Fruit fly (Drosophila melanogaster) whole organism: ENCODE results near the gene CG32365.

Experiments
- CG8478 ChIP-seq: fragments of >200 bp; optimal IDR thresholded peaks from 2 replicates; lab custom pipeline; 2018; ENCODE audit warnings: inconsistent platforms
- Dll ChIP-seq: fragments of >200 bp; optimal IDR thresholded peaks from 2 replicates; lab custom pipeline; 2017
- EcR ChIP-seq, 2 experiments: fragments of >200 bp; optimal IDR thresholded peaks; 2 replicates each; lab custom pipeline; 2017; ENCODE audit warnings: missing biosample characterization in 2 of 2, missing genetic modification characterization in 2 of 2, missing genetic modification reagents in 2 of 2
- pan ChIP-seq: fragments of >200 bp; optimal IDR thresholded peaks from 2 replicates; lab custom pipeline; 2017
- psq ChIP-seq: fragments of >200 bp; optimal IDR thresholded peaks from 2 replicates; lab custom pipeline; 2017
- usp ChIP-seq: fragments of >200 bp; optimal IDR thresholded peaks from 2 replicates; lab custom pipeline; 2017; ENCODE audit warnings: missing biosample characterization, missing genetic modification characterization, mixed read lengths

Gene CG32365

dm6 chr3L:7868581-7869236 is at the start of gene CG32365:
CG32365 (plus strand) TSS chr3L:7869042.
- no peak for TF ChIP-seq usp (GFP tag; lab: Kevin White, UChicago)
- TF ChIP-seq psq, result no peak
- TF ChIP-seq pan (lab: Kevin White, UChicago), result no peak
- TF ChIP-seq EcR (GFP tag; optimal IDR thresholded peaks at IDR 0.05; lab: Kevin White, UChicago), result no peak
- no peak for TF ChIP-seq Dll (lab: Kevin White, UChicago)
- TF ChIP-seq CG8478, result no peak

dm6 chr3L:7820236-7820635 is 48.6 kb upstream of the CG32365 start:
- TF ChIP-seq EcR (GFP tag; optimal IDR thresholded peaks at IDR 0.05; lab: Kevin White, UChicago) (no peak), Dll (lab: Kevin White, UChicago) (no peak), psq (no peak), pan (lab: Kevin White, UChicago) (no peak), CG8478 (no peak), usp (GFP tag; lab: Kevin White, UChicago) (no peak)

dm6 chr3L:7821169-7821568 is 47.7 kb upstream of the CG32365 start:
- TF ChIP-seq CG8478 (no peak), psq (no peak), pan (lab: Kevin White, UChicago) (no peak), usp (GFP tag; lab: Kevin White, UChicago) (no peak), Dll (lab: Kevin White, UChicago) (no peak), EcR (GFP tag; optimal IDR thresholded peaks at IDR 0.05; lab: Kevin White, UChicago) (no peak)

dm6 chr3L:7821615-7822574 is 46.9 kb upstream of the CG32365 start:
- TF ChIP-seq EcR (GFP tag; optimal IDR thresholded peaks at IDR 0.05; lab: Kevin White, UChicago), result no peak
- no peak for TF ChIP-seq usp (GFP tag; lab: Kevin White, UChicago)
- no peak for TF ChIP-seq CG8478
- no peak for TF ChIP-seq Dll (lab: Kevin White, UChicago)
- TF ChIP-seq pan (lab: Kevin White, UChicago), result no peak
- TF ChIP-seq psq, result no peak

dm6 chr3L:7823198-7823597 is 45.6 kb upstream of the CG32365 start:
- TF ChIP-seq Dll (lab: Kevin White, UChicago), result no peak
- TF ChIP-seq CG8478, result no peak
- TF ChIP-seq psq, result no peak
- TF ChIP-seq pan (lab: Kevin White, UChicago), result no peak
- TF ChIP-seq EcR (GFP tag; optimal IDR thresholded peaks at IDR 0.05; lab: Kevin White, UChicago), result no peak
- no peak for TF ChIP-seq usp (GFP tag; lab: Kevin White, UChicago)

- TF ChIP-seq EcR (GFP tag; optimal IDR thresholded peaks at IDR 0.05; lab: Kevin White, UChicago) (no peak), pan (lab: Kevin White, UChicago) (no peak), usp (GFP tag; lab: Kevin White, UChicago) (no peak), CG8478 (no peak), Dll (lab: Kevin White, UChicago) (no peak), psq (no peak)
Observed at dm6 chr3L:7826187-7826586, 42.7 kb upstream of the CG32365 start.

- TF ChIP-seq Dll (lab: Kevin White, UChicago) (no peak), CG8478 (no peak), pan (lab: Kevin White, UChicago) (no peak), psq (no peak)
Observed at dm6 chr3L:7826727-7827126, 42.1 kb upstream of the CG32365 start.

dm6 chr3L:7827841-7828501 is 40.9 kb upstream of the CG32365 start:
- TF ChIP-seq pan (lab: Kevin White, UChicago) (no peak), Dll (lab: Kevin White, UChicago) (no peak), CG8478 (no peak), EcR (GFP tag; optimal IDR thresholded peaks at IDR 0.05; lab: Kevin White, UChicago) (no peak), psq (no peak), usp (GFP tag; lab: Kevin White, UChicago) (no peak)

dm6 chr3L:7829609-7830008 is 39.2 kb upstream of the CG32365 start:
- TF ChIP-seq EcR (GFP tag; optimal IDR thresholded peaks at IDR 0.05; lab: Kevin White, UChicago), result no peak

- TF ChIP-seq CG8478, result no peak
- TF ChIP-seq EcR (GFP tag; optimal IDR thresholded peaks at IDR 0.05; lab: Kevin White, UChicago), result no peak
- no peak for TF ChIP-seq pan (lab: Kevin White, UChicago)
- no peak for TF ChIP-seq psq
- no peak for TF ChIP-seq Dll (lab: Kevin White, UChicago)
- TF ChIP-seq usp (GFP tag; lab: Kevin White, UChicago), result no peak
Observed at dm6 chr3L:7830890-7831289, 38.0 kb upstream of the CG32365 start.

- TF ChIP-seq usp (GFP tag; lab: Kevin White, UChicago) (no peak), pan (lab: Kevin White, UChicago) (no peak), CG8478 (no peak), psq (no peak), Dll (lab: Kevin White, UChicago) (no peak), EcR (GFP tag; optimal IDR thresholded peaks at IDR 0.05; lab: Kevin White, UChicago) (no peak)
Observed at dm6 chr3L:7831891-7832290, 37.0 kb upstream of the CG32365 start.

- TF ChIP-seq psq (no peak), EcR (GFP tag; optimal IDR thresholded peaks at IDR 0.05; lab: Kevin White, UChicago) (no peak), Dll (lab: Kevin White, UChicago) (no peak), pan (lab: Kevin White, UChicago) (no peak), usp (GFP tag; lab: Kevin White, UChicago) (no peak), CG8478 (no peak)
Observed at dm6 chr3L:7833278-7833677, 35.6 kb upstream of the CG32365 start.
